Fruit fly (Drosophila melanogaster) whole organism, embryonic: ENCODE measurements around the gene Theg.
A peak's percentile ranks its signal among the peaks of the same experiment; 100 is the strongest.

Experiments used
- CG11560 ChIP-seq: fragments of 200-800 bp; sonication (Bioruptor generic); IDR thresholded peaks from 3 replicates; pipeline ENCODE4 v1.3.6; 2022; ENCODE audit warnings: missing biosample characterization, missing genetic modification characterization
- CG12104 ChIP-seq: fragments of 200-800 bp; sonication (Bioruptor generic); optimal IDR thresholded peaks from 3 replicates; lab custom pipeline; 2016; ENCODE audit warnings: missing biosample characterization, missing genetic modification characterization
- CG12744 ChIP-seq: fragments of 200-800 bp; sonication (Bioruptor generic); optimal IDR thresholded peaks from 2 replicates; lab custom pipeline; 2016; ENCODE audit warnings: missing biosample characterization, missing genetic modification characterization
- CG13296 ChIP-seq: fragments of 200-800 bp; sonication (Bioruptor generic); optimal IDR thresholded peaks from 3 replicates; lab custom pipeline; 2018; ENCODE audit warnings: missing biosample characterization, mild to moderate bottlenecking, missing genetic modification characterization
- CG13624 ChIP-seq: fragments of 200-800 bp; sonication (Bioruptor generic); optimal IDR thresholded peaks from 2 replicates; lab custom pipeline; 2016; ENCODE audit warnings: missing biosample characterization, missing genetic modification characterization
- CG13894 ChIP-seq: fragments of 200-800 bp; sonication (Bioruptor generic); optimal IDR thresholded peaks from 3 replicates; lab custom pipeline; 2018; ENCODE audit warnings: missing biosample characterization, mild to moderate bottlenecking, missing genetic modification characterization, moderate library complexity
- CG15601 ChIP-seq: fragments of 200-800 bp; sonication (Bioruptor generic); optimal IDR thresholded peaks from 3 replicates; lab custom pipeline; 2019; ENCODE audit warnings: missing biosample characterization, mild to moderate bottlenecking, missing genetic modification characterization, moderate library complexity
- CG16813 ChIP-seq: fragments of 200-800 bp; sonication (Bioruptor generic); IDR thresholded peaks from 3 replicates; pipeline ENCODE4 v1.3.6; 2022; ENCODE audit warnings: missing biosample characterization, missing genetic modification characterization; ENCODE audit not compliant: partially characterized antibody
- CG17359 ChIP-seq: fragments of 200-800 bp; sonication (Bioruptor generic); optimal IDR thresholded peaks from 3 replicates; lab custom pipeline; 2018; ENCODE audit warnings: missing biosample characterization, mild to moderate bottlenecking, missing genetic modification characterization, moderate library complexity
- CG17568 ChIP-seq: fragments of 200-800 bp; sonication (Bioruptor generic); optimal IDR thresholded peaks from 2 replicates; lab custom pipeline; 2018; ENCODE audit warnings: missing biosample characterization, mild to moderate bottlenecking, missing genetic modification characterization, moderate library complexity
- CG2678 ChIP-seq: fragments of 200-800 bp; sonication (Bioruptor generic); optimal IDR thresholded peaks from 3 replicates; lab custom pipeline; 2019; ENCODE audit warnings: missing biosample characterization, mild to moderate bottlenecking, missing genetic modification characterization, moderate library complexity
- CG31224 ChIP-seq: fragments of 200-800 bp; sonication (Bioruptor generic); IDR thresholded peaks from 2 replicates; pipeline ENCODE4 v1.3.6; 2022; ENCODE audit warnings: missing biosample characterization, missing genetic modification characterization
- CG31365 ChIP-seq: fragments of 200-800 bp; sonication (Bioruptor generic); optimal IDR thresholded peaks from 2 replicates; lab custom pipeline; 2018; ENCODE audit warnings: missing biosample characterization, mild to moderate bottlenecking, missing genetic modification characterization
- CG31388 ChIP-seq: fragments of 200-800 bp; sonication (Bioruptor generic); optimal IDR thresholded peaks from 2 replicates; lab custom pipeline; 2016; ENCODE audit warnings: missing biosample characterization, missing genetic modification characterization
- CG32767 ChIP-seq: fragments of 200-800 bp; sonication (Bioruptor generic); IDR thresholded peaks from 2 replicates; pipeline ENCODE4 v1.3.6; 2022; ENCODE audit warnings: missing biosample characterization, missing genetic modification characterization
- CG34224 ChIP-seq: fragments of 200-800 bp; sonication (Bioruptor generic); IDR thresholded peaks from 3 replicates; pipeline ENCODE4 v1.3.6; 2022; ENCODE audit warnings: missing biosample characterization, missing genetic modification characterization; ENCODE audit not compliant: partially characterized antibody
- CG3847 ChIP-seq: fragments of 200-800 bp; sonication (Bioruptor generic); IDR thresholded peaks from 2 replicates; pipeline ENCODE4 v1.3.6; 2022; ENCODE audit warnings: missing biosample characterization, missing genetic modification characterization
- CG4424 ChIP-seq: fragments of 200-800 bp; sonication (Bioruptor generic); optimal IDR thresholded peaks from 3 replicates; lab custom pipeline; 2016; ENCODE audit warnings: missing biosample characterization, missing genetic modification characterization
- CG4730 ChIP-seq: fragments of 200-800 bp; sonication (Bioruptor generic); IDR thresholded peaks from 2 replicates; pipeline ENCODE4 v1.3.6; 2022; ENCODE audit warnings: missing biosample characterization, missing genetic modification characterization
- CG5953 ChIP-seq: fragments of 200-800 bp; sonication (Bioruptor generic); IDR thresholded peaks from 2 replicates; pipeline ENCODE4 v1.3.6; 2022; ENCODE audit warnings: missing biosample characterization, missing genetic modification characterization
- CG6175 ChIP-seq: fragments of 200-800 bp; sonication (Bioruptor generic); IDR thresholded peaks from 3 replicates; pipeline ENCODE4 v1.3.6; 2022; ENCODE audit warnings: missing biosample characterization, missing genetic modification characterization
- CG6254 ChIP-seq: fragments of 200-800 bp; sonication (Bioruptor generic); optimal IDR thresholded peaks from 3 replicates; lab custom pipeline; 2017; ENCODE audit warnings: mild to moderate bottlenecking, missing biosample characterization, missing genetic modification reagents, missing genetic modification characterization
- Dad ChIP-seq: fragments of 200-800 bp; sonication (Bioruptor generic); optimal IDR thresholded peaks from 3 replicates; lab custom pipeline; 2016; ENCODE audit warnings: missing biosample characterization, missing genetic modification characterization
- Dbx ChIP-seq: fragments of 200-800 bp; sonication (Bioruptor generic); IDR thresholded peaks from 3 replicates; pipeline ENCODE4 v1.3.6; 2022; ENCODE audit warnings: missing biosample characterization, missing genetic modification characterization
- Dfd ChIP-seq, 2 experiments: fragments of >200 bp; optimal IDR thresholded peaks; 2 replicates each; lab custom pipeline; 2017; ENCODE audit warnings: missing biosample characterization in 2 of 2, missing genetic modification characterization in 2 of 2
- Dref ChIP-seq: fragments of 200-800 bp; sonication (Bioruptor generic); IDR thresholded peaks from 2 replicates; pipeline ENCODE4 v1.3.6; 2022; ENCODE audit warnings: missing biosample characterization, missing genetic modification characterization
- E2f2 ChIP-seq: fragments of 200-800 bp; sonication (Bioruptor generic); IDR thresholded peaks from 2 replicates; pipeline ENCODE4 v1.3.6; 2022; ENCODE audit warnings: missing biosample characterization, missing genetic modification characterization
- HLHmδ ChIP-seq: fragments of 200-800 bp; sonication (Bioruptor generic); optimal IDR thresholded peaks from 2 replicates; lab custom pipeline; 2018; ENCODE audit warnings: missing biosample characterization, mild to moderate bottlenecking, missing genetic modification characterization, moderate library complexity
- Hr39 ChIP-seq: fragments of >200 bp; optimal IDR thresholded peaks from 2 replicates; lab custom pipeline; 2017
- Lhr ChIP-seq: fragments of 200-800 bp; sonication (Bioruptor generic); optimal IDR thresholded peaks from 3 replicates; lab custom pipeline; 2017; ENCODE audit warnings: mild to moderate bottlenecking, missing biosample characterization, missing genetic modification reagents, missing genetic modification characterization
- MTF-1 ChIP-seq: fragments of 200-800 bp; sonication (Bioruptor generic); optimal IDR thresholded peaks from 2 replicates; lab custom pipeline; 2018; ENCODE audit warnings: missing biosample characterization, mild to moderate bottlenecking, missing genetic modification characterization, borderline replicate concordance
- Mad ChIP-seq: fragments of 200-800 bp; sonication (Bioruptor generic); optimal IDR thresholded peaks from 2 replicates; lab custom pipeline; 2016; ENCODE audit warnings: missing biosample characterization, missing genetic modification characterization
- YL-1 ChIP-seq: fragments of 200-800 bp; sonication (Bioruptor generic); optimal IDR thresholded peaks from 3 replicates; lab custom pipeline; 2017; ENCODE audit warnings: missing biosample characterization, mild to moderate bottlenecking, missing genetic modification characterization
- bcd ChIP-seq: fragments of 200-800 bp; sonication (Bioruptor generic); optimal IDR thresholded peaks from 2 replicates; lab custom pipeline; 2017; ENCODE audit warnings: missing biosample characterization, mild to moderate bottlenecking, missing genetic modification characterization
- br ChIP-seq: fragments of >200 bp; optimal IDR thresholded peaks from 2 replicates; lab custom pipeline; 2017
- cad ChIP-seq: fragments of >200 bp; optimal IDR thresholded peaks from 2 replicates; lab custom pipeline; 2017; ENCODE audit warnings: missing biosample characterization, missing genetic modification characterization
- chn ChIP-seq: fragments of 200-800 bp; sonication (Bioruptor generic); optimal IDR thresholded peaks from 2 replicates; lab custom pipeline; 2016; ENCODE audit warnings: missing biosample characterization, missing genetic modification characterization
- dimm ChIP-seq: fragments of 200-800 bp; sonication (Bioruptor generic); IDR thresholded peaks from 2 replicates; pipeline ENCODE4 v1.3.6; 2022; ENCODE audit warnings: missing biosample characterization, missing genetic modification characterization
- ftz-f1 ChIP-seq: fragments of 200-800 bp; sonication (Bioruptor generic); optimal IDR thresholded peaks from 2 replicates; lab custom pipeline; 2016; ENCODE audit warnings: missing biosample characterization, missing genetic modification characterization
- gem ChIP-seq: fragments of 200-800 bp; sonication (Bioruptor generic); optimal IDR thresholded peaks from 2 replicates; lab custom pipeline; 2019; ENCODE audit warnings: missing biosample characterization, mild to moderate bottlenecking, missing genetic modification characterization, moderate library complexity
- hb ChIP-seq: fragments of 200-800 bp; sonication (Bioruptor generic); IDR thresholded peaks from 3 replicates; pipeline ENCODE4 v1.3.6; 2022; ENCODE audit warnings: missing biosample characterization, missing genetic modification characterization; ENCODE audit not compliant: partially characterized antibody
- insv ChIP-seq, 2 experiments: fragments of 200-800 bp; sonication (Bioruptor generic); optimal IDR thresholded peaks; 3 replicates each; lab custom pipeline; 2016 to 2018; ENCODE audit warnings: missing biosample characterization in 2 of 2, missing genetic modification characterization in 2 of 2
- kay ChIP-seq: fragments of 200-800 bp; sonication (Bioruptor generic); optimal IDR thresholded peaks from 2 replicates; lab custom pipeline; 2016; ENCODE audit warnings: missing biosample characterization, missing genetic modification characterization
- ken ChIP-seq: fragments of 200-800 bp; sonication (Bioruptor generic); IDR thresholded peaks from 3 replicates; pipeline ENCODE4 v1.3.6; 2022; ENCODE audit warnings: missing biosample characterization, missing genetic modification characterization
- prd ChIP-seq, 3 experiments: fragments of >200 bp in 2 of 3; fragments of 200-800 bp in 1 of 3; sonication (Bioruptor generic) in 1 of 3; optimal IDR thresholded peaks in 2 of 3; IDR thresholded peaks in 1 of 3; 2 replicates in 2 of 3; 3 replicates in 1 of 3; pipeline versions ENCODE4 v1.3.6 to Lab custom; 2017 to 2022; ENCODE audit warnings: missing biosample characterization in 1 of 3, missing genetic modification characterization in 1 of 3
- sens ChIP-seq: fragments of 200-800 bp; sonication (Bioruptor generic); peaks from one replicate; lab custom pipeline; 2016; ENCODE audit warnings: missing biosample characterization, missing genetic modification characterization
- slp2 ChIP-seq: fragments of 200-800 bp; sonication (Bioruptor generic); optimal IDR thresholded peaks from 2 replicates; lab custom pipeline; 2016; ENCODE audit warnings: missing biosample characterization, missing genetic modification characterization
- so ChIP-seq: fragments of 200-800 bp; sonication (Bioruptor generic); IDR thresholded peaks from 3 replicates; pipeline ENCODE4 v1.3.6; 2022; ENCODE audit warnings: missing biosample characterization, missing genetic modification characterization
- trh ChIP-seq: fragments of 200-800 bp; sonication (Bioruptor generic); optimal IDR thresholded peaks from 2 replicates; lab custom pipeline; 2016; ENCODE audit warnings: missing biosample characterization, missing genetic modification characterization
- vnd ChIP-seq: fragments of 200-800 bp; sonication (Bioruptor generic); IDR thresholded peaks from 3 replicates; pipeline ENCODE4 v1.3.6; 2022; ENCODE audit warnings: missing biosample characterization, missing genetic modification characterization; ENCODE audit not compliant: partially characterized antibody
- wor ChIP-seq: fragments of 200-800 bp; sonication (Bioruptor generic); IDR thresholded peaks from 2 replicates; pipeline ENCODE4 v1.3.6; 2022; ENCODE audit warnings: missing biosample characterization, missing genetic modification characterization
- zfh1 ChIP-seq: fragments of 200-800 bp; sonication (Bioruptor generic); IDR thresholded peaks from 3 replicates; pipeline ENCODE4 v1.3.6; 2022; ENCODE audit warnings: missing biosample characterization, missing genetic modification characterization

The Theg gene

DNA sequence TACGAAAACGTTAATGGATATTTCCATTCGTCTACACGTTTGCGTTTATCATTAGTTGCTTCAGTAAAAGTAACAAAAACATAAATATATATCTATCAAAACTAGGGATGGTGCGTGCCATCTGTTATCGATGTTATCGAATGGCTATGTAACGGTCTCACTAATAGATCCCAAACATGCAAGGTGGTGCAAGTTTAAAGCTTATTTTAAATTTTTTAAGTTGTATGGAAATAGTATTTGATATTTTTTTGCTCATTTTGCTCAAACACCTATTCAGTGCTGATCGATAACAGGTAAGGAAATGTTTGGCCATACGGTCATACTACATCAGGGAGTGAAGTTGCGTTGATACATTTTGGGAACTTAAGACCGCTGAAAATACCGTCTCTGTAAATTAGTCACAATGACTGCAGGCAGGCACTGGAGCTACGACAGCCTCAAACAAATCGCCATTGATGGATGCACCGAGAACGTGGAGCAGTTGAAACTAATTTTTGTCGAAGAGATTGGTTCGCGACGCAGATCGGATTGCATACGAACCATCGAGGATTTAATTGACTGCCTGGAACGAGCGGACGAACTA lies 19.8 kb downstream of the Theg start, which contains the start of the genes CG45099, CG6015, pit and Fadd (continued):
- TF ChIP-seq Mad (no peak), YL-1 (GFP tag; lab: Kevin White, UChicago) (no peak), chn (GFP tag; lab: Kevin White, UChicago) (no peak), CG31388 (GFP tag; lab: Kevin White, UChicago) (no peak), CG3847 (GFP tag; lab: Robert Waterston, UW) (peak; percentile 28; the same call in 1 of the 2 replicates), insv (GFP tag; optimal IDR thresholded peaks at IDR 0.05; lab: Kevin White, UChicago) (peak in 1 of 2 experiments; percentile 17), so (GFP tag; lab: Robert Waterston, UW) (no peak), ftz-f1 (GFP tag; lab: Kevin White, UChicago) (no peak), prd (optimal IDR thresholded peaks at IDR 0.05; lab: Kevin White, UChicago) (no peak), prd (GFP tag; IDR thresholded peaks at IDR 0.05; lab: Robert Waterston, UW) (no peak), CG6175 (GFP tag; lab: Robert Waterston, UW) (no peak), hb (no peak), CG4424 (GFP tag; lab: Kevin White, UChicago) (no peak), zfh1 (GFP tag; lab: Robert Waterston, UW) (no peak), CG15601 (tag; lab: Kevin White, UChicago) (no peak), dimm (no peak), bcd (no peak), slp2 (GFP tag; lab: Kevin White, UChicago) (no peak), CG31224 (GFP tag; lab: Robert Waterston, UW) (no peak), wor (GFP tag; lab: Robert Waterston, UW) (no peak), gem (tag; lab: Kevin White, UChicago) (no peak), CG11560 (peak; percentile 94), CG13894 (tag; lab: Kevin White, UChicago) (no peak), CG13624 (GFP tag; lab: Kevin White, UChicago) (peak; percentile 34), CG13296 (GFP tag; lab: Kevin White, UChicago) (no peak), trh (GFP tag; lab: Kevin White, UChicago) (no peak), CG2678 (tag; lab: Kevin White, UChicago) (no peak), sens (GFP tag; lab: Kevin White, UChicago) (peak; percentile 68), CG4730 (no peak), Lhr (no peak), kay (GFP tag; lab: Kevin White, UChicago) (peak; percentile 53), CG17568 (GFP tag; lab: Kevin White, UChicago) (no peak), CG34224 (GFP tag; lab: Robert Waterston, UW) (peak; percentile 75), CG16813 (peak; percentile 66), CG32767 (GFP tag; lab: Robert Waterston, UW) (no peak), CG17359 (tag; lab: Kevin White, UChicago) (no peak), Dfd (GFP tag; optimal IDR thresholded peaks at IDR 0.05; lab: Kevin White, UChicago) (no peak), Dbx (GFP tag; lab: Robert Waterston, UW) (no peak), CG31365 (tag; lab: Kevin White, UChicago) (no peak), Dref (GFP tag; lab: Robert Waterston, UW) (peak; percentile 74), cad (GFP tag; lab: Kevin White, UChicago) (no peak), CG6254 (GFP tag; lab: Kevin White, UChicago) (no peak), E2f2 (GFP tag; lab: Robert Waterston, UW) (peak; percentile 41; the same call in 1 of the 2 replicates), vnd (GFP tag; lab: Robert Waterston, UW) (peak; percentile 51; the same call in 1 of the 3 replicates), ken (no peak), CG5953 (GFP tag; lab: Robert Waterston, UW) (no peak), Dad (GFP tag; lab: Kevin White, UChicago) (no peak), br (lab: Kevin White, UChicago) (no peak), CG12104 (GFP tag; lab: Kevin White, UChicago) (no peak), CG12744 (GFP tag; lab: Kevin White, UChicago) (no peak), Hr39 (lab: Kevin White, UChicago) (no peak), MTF-1 (GFP tag; lab: Kevin White, UChicago) (no peak), HLHmδ (GFP tag; lab: Kevin White, UChicago) (no peak)
